Fruit fly (Drosophila melanogaster): ENCODE results near the gene phu.

phu gene

DNA sequence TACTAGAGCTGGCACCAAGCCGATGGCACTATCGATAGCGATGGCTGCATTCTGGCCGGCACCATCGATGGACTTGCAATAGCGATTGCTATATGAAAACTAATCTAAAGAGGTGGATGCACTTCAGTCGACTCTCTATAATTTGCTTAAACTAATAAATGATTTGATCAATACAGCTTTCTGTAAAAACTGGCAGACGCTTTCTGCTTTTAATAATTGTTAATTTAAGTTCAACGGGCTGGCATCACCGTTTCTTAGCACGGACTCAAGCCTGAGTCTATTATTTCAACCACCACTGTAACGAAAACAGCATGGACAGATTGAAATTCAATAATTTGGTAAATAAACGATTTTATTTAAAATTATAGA, 18.4 kb downstream of the phu start, which contains the start of the genes Ras85D and Rlb1 (continued):
- peak; percentile 80 for TF ChIP-seq phol (tag; optimal IDR thresholded peaks at IDR 0.05)
- TF ChIP-seq crol (GFP tag; IDR thresholded peaks at IDR 0.05), result no peak
- TF ChIP-seq ash1 (GFP tag; optimal IDR thresholded peaks at IDR 0.05), result no peak
- TF ChIP-seq NC2α (GFP tag; optimal IDR thresholded peaks at IDR 0.05), result peak; percentile 59
- no peak for TF ChIP-seq amos (GFP tag; IDR thresholded peaks at IDR 0.05; ENCODE audit: partially characterized antibody)
- TF ChIP-seq CG34422 (GFP tag; IDR thresholded peaks at IDR 0.05), result no peak
- peak; percentile 60 for TF ChIP-seq CG4424 (GFP tag; optimal IDR thresholded peaks at IDR 0.05)
- TF ChIP-seq Xrp1 (GFP tag; IDR thresholded peaks at IDR 0.05), result no peak
- TF ChIP-seq CG14050 (GFP tag; IDR thresholded peaks at IDR 0.05), result no peak
- no peak for TF ChIP-seq Rfx (GFP tag; IDR thresholded peaks at IDR 0.05)
- TF ChIP-seq Lhr (GFP tag; optimal IDR thresholded peaks at IDR 0.05), result peak; percentile 69
- no peak for TF ChIP-seq Dll (GFP tag; IDR thresholded peaks at IDR 0.05; ENCODE audit: partially characterized antibody)
- peak; percentile 39 for TF ChIP-seq slp2 (GFP tag; optimal IDR thresholded peaks at IDR 0.05)
- no peak for TF ChIP-seq fd102C (GFP tag; optimal IDR thresholded peaks at IDR 0.05)
- TF ChIP-seq CG13775 (GFP tag; optimal IDR thresholded peaks at IDR 0.05), result peak; percentile 80
- TF ChIP-seq CG15514 (GFP tag; optimal IDR thresholded peaks at IDR 0.05), result peak; percentile 75
- TF ChIP-seq chinmo (GFP tag; IDR thresholded peaks at IDR 0.05; ENCODE audit: partially characterized antibody), result no peak
- TF ChIP-seq HLHmδ (GFP tag; optimal IDR thresholded peaks at IDR 0.05), result no peak
- TF ChIP-seq crc (GFP tag; optimal IDR thresholded peaks at IDR 0.05), result peak; percentile 64
- TF ChIP-seq Mes4 (GFP tag; optimal IDR thresholded peaks at IDR 0.05), result peak; percentile 51
- peak; percentile 83 for TF ChIP-seq shn (GFP tag; optimal IDR thresholded peaks at IDR 0.05)
- peak; percentile 99 for TF ChIP-seq CG15073 (GFP tag; optimal IDR thresholded peaks at IDR 0.05)
- peak; percentile 77 for TF ChIP-seq Ets97D (GFP tag; optimal IDR thresholded peaks at IDR 0.05)
- TF ChIP-seq CG7786 (GFP tag; optimal IDR thresholded peaks at IDR 0.05), result peak; percentile 76
- no peak for TF ChIP-seq Doc3 (GFP tag; IDR thresholded peaks at IDR 0.05; ENCODE audit: partially characterized antibody)
- peak; percentile 72 for TF ChIP-seq CG1603 (tag; optimal IDR thresholded peaks at IDR 0.05)
- peak; percentile 68 to 86 for TF ChIP-seq Pdp1 (GFP tag; optimal IDR thresholded peaks at IDR 0.05)
- peak; percentile 99 for TF ChIP-seq Ets65A (GFP tag)
- TF ChIP-seq twi (tag; optimal IDR thresholded peaks at IDR 0.05), result peak; percentile 62
- TF ChIP-seq CG8478 (optimal IDR thresholded peaks at IDR 0.05), result no peak
- no peak for TF ChIP-seq CG16815 (GFP tag; optimal IDR thresholded peaks at IDR 0.05)
- peak in 1 of 2 experiments; percentile 56 for TF ChIP-seq bsh (GFP tag; optimal IDR thresholded peaks at IDR 0.05)
- TF ChIP-seq slbo (GFP tag; IDR thresholded peaks at IDR 0.05), result no peak
- no peak for TF ChIP-seq CG11247 (GFP tag; IDR thresholded peaks at IDR 0.05)
- TF ChIP-seq Gsc (GFP tag; IDR thresholded peaks at IDR 0.05), result no peak
- TF ChIP-seq CG12744 (GFP tag; optimal IDR thresholded peaks at IDR 0.05), result peak; percentile 23
- no peak for TF ChIP-seq Hr78 (GFP tag; optimal IDR thresholded peaks at IDR 0.05)
- TF ChIP-seq CG7928 (GFP tag; optimal IDR thresholded peaks at IDR 0.05), result peak; percentile 47
- TF ChIP-seq grau (tag; optimal IDR thresholded peaks at IDR 0.05), result peak; percentile 73
- TF ChIP-seq CG10979 (tag; optimal IDR thresholded peaks at IDR 0.05), result peak; percentile 61
- peak; percentile 89 for TF ChIP-seq Max (GFP tag; optimal IDR thresholded peaks at IDR 0.05)
- TF ChIP-seq stc (GFP tag; IDR thresholded peaks at IDR 0.05), result no peak
- no peak for TF ChIP-seq D (optimal IDR thresholded peaks at IDR 0.05)
- TF ChIP-seq D (GFP tag; optimal IDR thresholded peaks at IDR 0.05), result no peak
- TF ChIP-seq C15 (GFP tag; IDR thresholded peaks at IDR 0.05), result no peak
- TF ChIP-seq CG12942 (GFP tag; optimal IDR thresholded peaks at IDR 0.05), result peak; percentile 67
- peak; percentile 82 for TF ChIP-seq CG13424 (tag; optimal IDR thresholded peaks at IDR 0.05)
- no peak for TF ChIP-seq Lpt (GFP tag; optimal IDR thresholded peaks at IDR 0.05)
- peak; percentile 72 for TF ChIP-seq repo (GFP tag; optimal IDR thresholded peaks at IDR 0.05)
- no peak for TF ChIP-seq br (optimal IDR thresholded peaks at IDR 0.05)
- TF ChIP-seq lilli (GFP tag; optimal IDR thresholded peaks at IDR 0.05), result peak; percentile 88
- no peak for TF ChIP-seq z (GFP tag; IDR thresholded peaks at IDR 0.05)
- peak; percentile 77 for TF ChIP-seq pum (GFP tag; optimal IDR thresholded peaks at IDR 0.05)
